Worm (Caenorhabditis elegans) whole organism, late embryonic: ENCODE measurements around the gene odr-4.
A peak's percentile ranks its signal among the peaks of the same experiment; 100 is the strongest.

Experiments
- ceh-24 ChIP-seq: sonication (generic microtip); optimal IDR thresholded peaks from 2 replicates; lab custom pipeline; 2016; ENCODE audit warnings: mild to moderate bottlenecking, missing genetic modification characterization, missing compliant biosample characterization
- ceh-6 ChIP-seq: fragments of 200-800 bp; sonication (Bioruptor generic); optimal IDR thresholded peaks from 2 replicates; lab custom pipeline; 2018; ENCODE audit warnings: mild to moderate bottlenecking, missing genetic modification characterization, missing compliant biosample characterization
- ceh-9 ChIP-seq: sonication (generic microtip); optimal IDR thresholded peaks from 2 replicates; lab custom pipeline; 2016; ENCODE audit warnings: mild to moderate bottlenecking, missing genetic modification characterization, inconsistent platforms, missing compliant biosample characterization
- dmd-4 ChIP-seq: sonication (generic microtip); optimal IDR thresholded peaks from 2 replicates; lab custom pipeline; 2016; ENCODE audit warnings: borderline replicate concordance, missing genetic modification characterization, missing compliant biosample characterization
- nfya-1 ChIP-seq: sonication (generic microtip); optimal IDR thresholded peaks from 2 replicates; lab custom pipeline; 2017; ENCODE audit warnings: missing genetic modification characterization, mild to moderate bottlenecking, missing compliant biosample characterization, antibody characterized with exemption, moderate library complexity
- nhr-11 ChIP-seq: fragments of 150-350 bp; optimal IDR thresholded peaks from 2 replicates; lab custom pipeline; 2014; ENCODE audit warnings: missing biosample characterization, missing genetic modification characterization
- pag-3 ChIP-seq: sonication (generic microtip); optimal IDR thresholded peaks from 2 replicates; lab custom pipeline; 2016; ENCODE audit warnings: missing compliant biosample characterization, missing genetic modification characterization, borderline replicate concordance
- pha-4 ChIP-seq: fragments of 150-350 bp; optimal IDR thresholded peaks from 2 replicates; lab custom pipeline; 2018; ENCODE audit warnings: missing biosample characterization, missing genetic modification reagents, missing genetic modification characterization

ce11 chrIII:6722208-6722679 lies 8.4 kb upstream of the odr-4 start, which contains the start of the genes bath-41 and F37A4.2:
- TF ChIP-seq dmd-4 = no peak
- no peak for TF ChIP-seq ceh-9 (tag; lab: Kevin White, UChicago)
- TF ChIP-seq ceh-6 (GFP tag; lab: Kevin White, UChicago) = no peak
- no peak for TF ChIP-seq ceh-24 (tag; lab: Kevin White, UChicago)
- no peak for TF ChIP-seq pha-4
- no peak for TF ChIP-seq nhr-11 (tag; lab: Kevin White, UChicago)
- TF ChIP-seq pag-3 (tag; lab: Kevin White, UChicago) = no peak
- peak; percentile 21 for TF ChIP-seq nfya-1
